Worm (Caenorhabditis elegans): Measurements from ENCODE around the gene str-40.
"Not testable (repeated sequence)": the region's sequence is repeated elsewhere in the genome, so short reads cannot be mapped to it uniquely, and the experiment has no call there.

DNA sequence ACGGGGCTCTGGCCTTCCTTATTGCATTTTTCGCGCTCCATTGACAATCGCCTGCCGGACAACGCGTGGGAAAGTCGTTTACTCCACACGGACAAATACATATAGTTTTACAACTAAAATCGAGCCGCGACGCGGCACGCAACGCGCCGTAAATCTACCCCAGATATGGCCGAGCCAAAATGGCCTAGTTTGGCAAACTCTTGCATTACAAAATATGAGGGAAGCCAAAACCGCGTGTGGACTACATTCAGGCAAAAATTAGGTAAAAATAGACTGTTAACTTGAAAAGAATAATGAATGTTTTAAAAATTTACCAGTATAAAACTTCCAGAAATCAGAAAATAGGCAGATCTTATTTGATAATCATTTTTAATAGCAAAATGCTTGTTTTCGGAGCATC, 4.6 kb downstream of the str-40 start, which contains the start of gene srt-16:
- not testable (repeated sequence) for TF ChIP-seq ets-7 (tag; optimal IDR thresholded peaks at IDR 0.05); ama-1 (optimal IDR thresholded peaks at IDR 0.05); F13C5.2 (tag; optimal IDR thresholded peaks at IDR 0.05); tra-4 (tag; optimal IDR thresholded peaks at IDR 0.05); ceh-13 (GFP tag; optimal IDR thresholded peaks at IDR 0.05); tbx-11 (GFP tag; IDR thresholded peaks at IDR 0.05); hnd-1 (tag; optimal IDR thresholded peaks at IDR 0.05); pes-1 (GFP tag; IDR thresholded peaks at IDR 0.05); B0310.2 (tag; optimal IDR thresholded peaks at IDR 0.05); scrt-1 (GFP tag; IDR thresholded peaks at IDR 0.05); aly-1 (tag; optimal IDR thresholded peaks at IDR 0.05); flt-1 (GFP tag; IDR thresholded peaks at IDR 0.05); ceh-36 (tag; optimal IDR thresholded peaks at IDR 0.05)

All from whole organism, early embryonic.